Fruit fly (Drosophila melanogaster) S2 (cell line): ENCODE results near the gene CG8132.

ENCODE experiments used
- CG8478 ChIP-seq: fragments of >200 bp; optimal IDR thresholded peaks from 2 replicates; lab custom pipeline; 2018
- CTCF ChIP-seq, 2 experiments: fragments of >200 bp; optimal IDR thresholded peaks; 2 replicates each; lab custom pipeline; 2018

Gene CG8132

dm6 chr3R:9435898-9436297 lies 34.6 kb downstream of the CG8132 start:
- no peak for TF ChIP-seq CG8478 (lab: Kevin White, UChicago)
- TF ChIP-seq CTCF (optimal IDR thresholded peaks at IDR 0.05; lab: Kevin White, UChicago) = no peak

DNA sequence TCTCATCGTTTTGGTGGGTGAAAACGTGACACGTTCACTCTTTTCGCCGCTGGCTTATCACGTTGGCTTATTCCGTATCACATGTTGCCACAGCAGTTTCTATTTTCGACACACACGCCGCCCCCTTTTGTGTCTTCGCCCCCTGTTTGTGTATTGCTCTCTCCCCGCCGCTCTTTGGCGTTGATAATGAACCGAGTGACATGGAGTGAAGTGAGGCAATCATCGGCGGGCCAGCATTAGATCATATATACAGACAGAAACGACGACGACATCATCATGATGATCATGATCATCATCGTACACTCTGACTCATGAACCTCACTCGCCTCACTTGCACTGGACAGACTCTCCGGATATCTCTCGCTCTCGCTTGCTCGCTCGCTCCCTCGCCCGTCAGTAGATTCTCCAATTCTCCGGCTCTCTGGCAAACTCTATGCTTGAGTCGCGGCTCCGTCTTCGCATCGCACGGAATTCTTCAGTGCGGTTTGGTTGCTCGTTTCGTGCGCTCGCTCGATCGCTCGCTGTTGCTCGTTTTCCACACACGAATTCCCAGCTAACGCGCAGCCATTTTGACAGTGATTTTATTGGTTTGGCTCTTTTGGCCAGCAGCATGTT lies 35.2 kb downstream of the CG8132 start:
- TF ChIP-seq CTCF (optimal IDR thresholded peaks at IDR 0.05; lab: Kevin White, UChicago) = no peak
- no peak for TF ChIP-seq CG8478 (lab: Kevin White, UChicago)

DNA sequence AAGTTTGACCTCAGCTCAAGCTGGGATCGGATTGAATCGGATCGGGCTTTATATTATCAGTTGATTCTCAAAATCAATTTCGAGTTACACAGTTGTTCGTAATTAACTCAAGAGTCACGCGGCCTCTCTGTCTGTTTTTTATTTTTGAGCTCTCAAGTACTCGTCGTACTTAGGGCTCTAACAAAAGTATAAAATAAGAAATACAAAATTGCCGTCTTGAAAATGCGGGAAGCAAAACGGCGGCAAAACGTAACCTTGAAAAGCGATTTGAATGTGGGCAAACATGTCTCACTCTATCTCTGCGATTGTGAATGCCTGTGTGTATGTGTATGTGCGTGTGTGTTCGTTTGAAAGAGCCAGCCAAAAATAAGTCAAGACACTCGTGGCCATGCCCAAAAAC lies 36.3 kb downstream of the CG8132 start:
- no peak for TF ChIP-seq CG8478 (lab: Kevin White, UChicago)
- no peak for TF ChIP-seq CTCF (optimal IDR thresholded peaks at IDR 0.05; lab: Kevin White, UChicago)

DNA sequence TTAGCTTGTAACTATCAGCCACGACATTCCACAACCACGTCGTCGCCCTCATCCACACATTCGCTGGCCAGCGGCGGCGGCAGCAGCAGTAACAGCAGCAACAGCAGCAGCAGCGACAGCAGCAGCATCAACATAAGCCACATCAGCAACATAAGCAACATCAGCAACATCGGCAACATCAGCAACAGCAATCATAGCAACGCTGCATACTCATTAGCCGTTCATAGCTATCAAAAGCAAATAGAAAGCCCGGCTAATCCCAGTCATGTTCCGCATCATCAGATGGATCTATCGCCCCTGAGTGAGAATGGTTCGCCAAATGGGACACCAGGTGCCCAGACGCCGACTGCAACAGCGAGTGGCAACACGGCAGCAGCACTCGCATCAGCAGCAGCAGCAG lies 39.8 kb downstream of the CG8132 start:
- TF ChIP-seq CG8478 (lab: Kevin White, UChicago) (no peak), CTCF (optimal IDR thresholded peaks at IDR 0.05; lab: Kevin White, UChicago) (no peak)

DNA sequence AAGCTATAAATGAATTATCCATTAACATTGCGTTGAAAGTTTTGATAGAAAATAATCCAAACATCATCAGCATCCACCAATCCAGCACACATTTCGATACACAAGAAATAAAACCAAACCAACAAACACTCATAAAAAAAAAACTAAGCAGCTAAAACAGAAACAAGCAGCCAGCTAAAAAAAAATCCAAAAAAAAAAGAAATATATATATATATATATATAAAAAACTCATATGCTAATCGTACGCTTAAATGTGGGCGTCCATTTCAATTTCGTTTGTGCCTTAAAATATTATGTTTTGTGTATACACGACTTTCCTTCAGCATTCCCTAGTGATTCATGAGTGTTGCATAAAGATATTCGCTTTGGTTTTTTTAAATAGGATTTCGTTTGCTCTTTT lies 40.7 kb downstream of the CG8132 start:
- TF ChIP-seq CG8478 (lab: Kevin White, UChicago) (no peak), CTCF (optimal IDR thresholded peaks at IDR 0.05; lab: Kevin White, UChicago) (no peak)

- TF ChIP-seq CTCF (optimal IDR thresholded peaks at IDR 0.05; lab: Kevin White, UChicago) = no peak
- no peak for TF ChIP-seq CG8478 (lab: Kevin White, UChicago)
Measured at dm6 chr3R:9448320-9448719, 47.0 kb downstream of the CG8132 start.

DNA sequence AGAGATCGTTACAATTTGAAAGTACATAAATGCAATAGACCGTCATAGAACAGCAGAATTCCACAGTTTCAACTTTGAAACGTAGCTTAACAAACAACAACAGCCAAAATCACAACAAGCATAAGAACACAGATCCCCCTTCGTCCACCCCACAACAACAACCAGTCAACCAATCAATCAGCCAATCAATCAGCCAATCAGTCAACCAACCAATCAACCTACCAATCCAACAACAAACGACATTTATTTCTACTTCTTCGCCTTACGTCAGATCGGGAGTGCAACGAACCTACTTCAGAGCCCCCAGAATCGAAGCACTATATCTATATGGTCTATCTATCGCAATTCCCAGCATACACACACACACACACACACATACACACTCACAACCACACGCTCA lies 49.4 kb downstream of the CG8132 start:
- TF ChIP-seq CTCF (optimal IDR thresholded peaks at IDR 0.05; lab: Kevin White, UChicago) (no peak), CG8478 (lab: Kevin White, UChicago) (no peak)
